Worm (Caenorhabditis elegans) whole organism, L4/young adult: ENCODE measurements around the gene F53H1.3.

Experiments used
- W03F9.2 ChIP-seq: fragments of 150-350 bp; optimal IDR thresholded peaks from 2 replicates; lab custom pipeline; 2014; ENCODE audit warnings: missing biosample characterization, missing genetic modification characterization
- dao-5 ChIP-seq: sonication (generic microtip); optimal IDR thresholded peaks from 2 replicates; lab custom pipeline; 2016; ENCODE audit warnings: missing genotype, missing genetic modification characterization, moderate library complexity, missing compliant biosample characterization
- him-1 ChIP-seq: sonication (generic microtip); optimal IDR thresholded peaks from 2 replicates; lab custom pipeline; 2016; ENCODE audit warnings: missing genotype, missing genetic modification reagents, missing genetic modification characterization, missing compliant biosample characterization

DNA sequence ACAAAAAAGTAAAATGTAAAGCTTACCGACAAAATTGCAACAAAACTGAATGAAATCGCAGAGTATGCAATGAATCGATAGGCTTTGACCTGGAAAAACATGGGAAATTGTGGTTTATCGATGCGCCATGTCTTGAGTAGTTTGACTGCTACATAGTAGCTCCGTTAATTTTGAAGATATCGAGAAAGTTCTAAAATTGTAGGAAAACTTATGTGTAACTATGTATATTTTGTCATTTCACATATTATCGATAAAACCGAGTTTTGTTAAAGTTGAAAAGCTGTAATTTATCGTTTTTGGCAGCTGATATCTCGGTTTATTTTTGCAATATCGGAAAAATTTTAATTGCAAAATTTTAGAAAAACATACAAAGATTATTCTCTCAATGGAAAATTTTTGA lies 30.2 kb downstream of the F53H1.3 start, which contains the start of gene col-105:
- TF ChIP-seq him-1 = no peak
- TF ChIP-seq dao-5 (tag; lab: Kevin White, UChicago) = no peak
- TF ChIP-seq W03F9.2 (tag; lab: Kevin White, UChicago) = no peak
